7 worm cellular contexts compared by ENCODE assay signal in genomic region chrII:10769291-10769690, ce11.
TF ChIP-seq lines count a peak whose summit lies in the region.

No protein-coding gene starts in this region.

TF ChIP-seq in whole organism, L1 larva, 84 proteins besides CTCF, POLR2A, EP300 and RAD21 (continues in another document):
- TF ChIP-seq sox-4 (tag; optimal IDR thresholded peaks at IDR 0.05; lab: Kevin White, UChicago) (no peak), swsn-7 (tag; optimal IDR thresholded peaks at IDR 0.05; lab: Kevin White, UChicago) (no peak), lin-14 (GFP tag; optimal IDR thresholded peaks at IDR 0.05; lab: Kevin White, UChicago) (peak; percentile 47), grh-1 (GFP tag; IDR thresholded peaks at IDR 0.05; lab: Robert Waterston, UW) (no peak), nhr-71 (tag; optimal IDR thresholded peaks at IDR 0.05; lab: Kevin White, UChicago) (peak; percentile 23), alr-1 (tag; optimal IDR thresholded peaks at IDR 0.05; lab: Kevin White, UChicago; ENCODE audit: borderline replicate concordance) (no peak), dsc-1 (tag; optimal IDR thresholded peaks at IDR 0.05; lab: Kevin White, UChicago) (no peak), efl-1 (optimal IDR thresholded peaks at IDR 0.05; lab: Kevin White, UChicago) (no peak), efl-1 (GFP tag; optimal IDR thresholded peaks at IDR 0.05 in 1 of 2; lab: Kevin White, UChicago) (no peak), hlh-17 (GFP tag; optimal IDR thresholded peaks at IDR 0.05; lab: Kevin White, UChicago; ENCODE audit: borderline replicate concordance) (no peak), nhr-47 (tag; optimal IDR thresholded peaks at IDR 0.05; lab: Kevin White, UChicago) (peak; percentile 20), rnt-1 (tag; optimal IDR thresholded peaks at IDR 0.05; lab: Kevin White, UChicago) (peak; percentile 11), lin-39 (tag; optimal IDR thresholded peaks at IDR 0.05; lab: Kevin White, UChicago) (no peak)

TF ChIP-seq in whole organism, L2 larva, 48 proteins besides CTCF, POLR2A, EP300 and RAD21 (continues in another document):
- no peak for TF ChIP-seq sem-4 (tag; optimal IDR thresholded peaks at IDR 0.05; lab: Kevin White, UChicago)
- no peak for TF ChIP-seq nhr-77 (tag; optimal IDR thresholded peaks at IDR 0.05; lab: Kevin White, UChicago)
- TF ChIP-seq unc-39 (tag; optimal IDR thresholded peaks at IDR 0.05; lab: Kevin White, UChicago), result no peak
- TF ChIP-seq ztf-11 (tag; optimal IDR thresholded peaks at IDR 0.05; lab: Kevin White, UChicago), result no peak
- TF ChIP-seq elt-3 (tag; optimal IDR thresholded peaks at IDR 0.05; lab: Kevin White, UChicago), result no peak
- no peak for TF ChIP-seq ceh-82 (tag; optimal IDR thresholded peaks at IDR 0.05; lab: Kevin White, UChicago)
- no peak for TF ChIP-seq nhr-129 (tag; optimal IDR thresholded peaks at IDR 0.05; lab: Kevin White, UChicago)
- peak; percentile 11 for TF ChIP-seq unc-55 (GFP tag; optimal IDR thresholded peaks at IDR 0.05; lab: Kevin White, UChicago)
- TF ChIP-seq snpc-4 (tag; optimal IDR thresholded peaks at IDR 0.05; lab: Kevin White, UChicago), result no peak
- TF ChIP-seq egl-27 (tag; optimal IDR thresholded peaks at IDR 0.05; lab: Kevin White, UChicago), result no peak
- no peak for TF ChIP-seq R02D3.7 (tag; optimal IDR thresholded peaks at IDR 0.05; lab: Kevin White, UChicago)
- TF ChIP-seq ztf-1 (GFP tag; conservative IDR thresholded peaks at IDR 0.05; lab: Robert Waterston, UW), result no peak
- TF ChIP-seq C34F6.9 (tag; optimal IDR thresholded peaks at IDR 0.05; lab: Kevin White, UChicago), result peak; percentile 25
- TF ChIP-seq nhr-11 (tag; optimal IDR thresholded peaks at IDR 0.05; lab: Kevin White, UChicago), result no peak

TF ChIP-seq in whole organism, L3 larva, 47 proteins besides CTCF, POLR2A, EP300 and RAD21:
- TF ChIP-seq unc-62 (GFP tag; optimal IDR thresholded peaks at IDR 0.05; lab: Kevin White, UChicago), result no peak
- peak; percentile 79 for TF ChIP-seq fkh-10 (GFP tag; optimal IDR thresholded peaks at IDR 0.05; lab: Kevin White, UChicago)
- TF ChIP-seq sea-2 (GFP tag; optimal IDR thresholded peaks at IDR 0.05; lab: Kevin White, UChicago), result no peak
- no peak for TF ChIP-seq nhr-237 (tag; optimal IDR thresholded peaks at IDR 0.05; lab: Kevin White, UChicago)

TF ChIP-seq in whole organism, L4 larva, 104 proteins besides CTCF, POLR2A, EP300 and RAD21:
- TF ChIP-seq ceh-28 (tag; optimal IDR thresholded peaks at IDR 0.05; lab: Kevin White, UChicago) (no peak), F10B5.3 (tag; optimal IDR thresholded peaks at IDR 0.05; lab: Kevin White, UChicago) (no peak), ces-1 (GFP tag; optimal IDR thresholded peaks at IDR 0.05; lab: Kevin White, UChicago) (peak; percentile 79), ctbp-1 (GFP tag; IDR thresholded peaks at IDR 0.05; lab: Robert Waterston, UW) (0 out of 2 replicates have a peak, but pooled peaks have one; percentile 43), fkh-10 (GFP tag; optimal IDR thresholded peaks at IDR 0.05; lab: Kevin White, UChicago) (peak; percentile 83), mes-2 (tag; optimal IDR thresholded peaks at IDR 0.05; lab: Kevin White, UChicago; ENCODE audit: poor library complexity, severe bottlenecking) (no peak)

TF ChIP-seq in whole organism, late embryonic, 69 proteins besides CTCF, POLR2A, EP300 and RAD21:
- TF ChIP-seq hlh-6 (tag; optimal IDR thresholded peaks at IDR 0.05; lab: Kevin White, UChicago), result no peak
- no peak for TF ChIP-seq F13H6.1 (tag; optimal IDR thresholded peaks at IDR 0.05; lab: Kevin White, UChicago)
- peak; percentile 67 for TF ChIP-seq unc-42 (tag; optimal IDR thresholded peaks at IDR 0.05; lab: Kevin White, UChicago)
- TF ChIP-seq elt-2 (tag; optimal IDR thresholded peaks at IDR 0.05; lab: Kevin White, UChicago), result no peak
- no peak for TF ChIP-seq hlh-13 (GFP tag; optimal IDR thresholded peaks at IDR 0.05; lab: Kevin White, UChicago)

TF ChIP-seq in whole organism, mixed stage, embryonic, 35 proteins besides CTCF, POLR2A, EP300 and RAD21:
- TF ChIP-seq elt-1 (tag; optimal IDR thresholded peaks at IDR 0.05; lab: Kevin White, UChicago; ENCODE audit: borderline replicate concordance, insufficient read depth) (no peak), ces-1 (GFP tag; optimal IDR thresholded peaks at IDR 0.05; lab: Kevin White, UChicago) (peak; percentile 88)

TF ChIP-seq in whole organism, young adult, 124 proteins besides CTCF, POLR2A, EP300 and RAD21:
- TF ChIP-seq pbrm-1 (GFP tag; IDR thresholded peaks at IDR 0.05; lab: Robert Waterston, UW) (no peak), zfh-2 (GFP tag; conservative IDR thresholded peaks at IDR 0.05; lab: Robert Waterston, UW) (peak; percentile 48; the same call in 1 of the 2 replicates)
